Worm (Caenorhabditis elegans): ENCODE data around the gene mob-3.

- TF ChIP-seq ces-1 (GFP tag; optimal IDR thresholded peaks at IDR 0.05) (no peak), hlh-17 (GFP tag; optimal IDR thresholded peaks at IDR 0.05; ENCODE audit: borderline replicate concordance) (no peak), tlp-1 (tag; optimal IDR thresholded peaks at IDR 0.05) (no peak)
These were observed 12.2 kb downstream of the mob-3 start, which contains the start of gene T12B3.2 for ce11 chrIV:7376511-7376910.
